Fruit fly (Drosophila melanogaster) whole organism, embryonic: ENCODE results near the gene ImpE1.
A peak's percentile ranks its signal among the peaks of the same experiment; 100 is the strongest.

Source experiments
- Atf3 ChIP-seq: fragments of 200-800 bp; sonication (Bioruptor generic); optimal IDR thresholded peaks from 3 replicates; lab custom pipeline; 2016; ENCODE audit warnings: missing biosample characterization, missing genetic modification characterization
- B-H1 ChIP-seq: fragments of 200-800 bp; sonication (Bioruptor generic); IDR thresholded peaks from 3 replicates; pipeline ENCODE4 v1.3.6; 2022; ENCODE audit warnings: missing biosample characterization, missing genetic modification characterization
- Bdp1 ChIP-seq: fragments of 200-800 bp; sonication (Bioruptor generic); optimal IDR thresholded peaks from 3 replicates; lab custom pipeline; 2016; ENCODE audit warnings: missing biosample characterization, missing genetic modification characterization
- C15 ChIP-seq: fragments of 200-800 bp; sonication (Bioruptor generic); IDR thresholded peaks from 3 replicates; pipeline ENCODE4 v1.3.6; 2022; ENCODE audit warnings: missing biosample characterization, missing genetic modification characterization
- CG11093 ChIP-seq: fragments of 200-800 bp; sonication (Bioruptor generic); IDR thresholded peaks from 3 replicates; pipeline ENCODE4 v1.3.6; 2022; ENCODE audit warnings: missing biosample characterization, missing genetic modification characterization
- CG13424 ChIP-seq: fragments of 200-800 bp; sonication (Bioruptor generic); optimal IDR thresholded peaks from 2 replicates; lab custom pipeline; 2019; ENCODE audit warnings: missing biosample characterization, mild to moderate bottlenecking, missing genetic modification characterization, moderate library complexity
- CG15269 ChIP-seq: fragments of 200-800 bp; sonication (Bioruptor generic); optimal IDR thresholded peaks from 2 replicates; lab custom pipeline; 2018; ENCODE audit warnings: missing biosample characterization, mild to moderate bottlenecking, missing genetic modification characterization, moderate library complexity
- CG15696 ChIP-seq: fragments of 200-800 bp; sonication (Bioruptor generic); optimal IDR thresholded peaks from 2 replicates; lab custom pipeline; 2019; ENCODE audit warnings: missing biosample characterization, mild to moderate bottlenecking, missing genetic modification characterization, moderate library complexity
- CG17361 ChIP-seq: fragments of 200-800 bp; sonication (Bioruptor generic); IDR thresholded peaks from 3 replicates; pipeline ENCODE4 v1.3.6; 2022; ENCODE audit warnings: missing biosample characterization, missing genetic modification characterization
- CG2129 ChIP-seq: fragments of 200-800 bp; sonication (Bioruptor generic); IDR thresholded peaks from 2 replicates; pipeline ENCODE4 v1.3.6; 2022; ENCODE audit warnings: missing biosample characterization, missing genetic modification characterization; ENCODE audit not compliant: partially characterized antibody
- CG2712 ChIP-seq: fragments of 200-800 bp; optimal IDR thresholded peaks from 3 replicates; lab custom pipeline; 2019; ENCODE audit warnings: missing biosample characterization, mild to moderate bottlenecking, missing genetic modification characterization, moderate library complexity
- CG31224 ChIP-seq: fragments of 200-800 bp; sonication (Bioruptor generic); IDR thresholded peaks from 2 replicates; pipeline ENCODE4 v1.3.6; 2022; ENCODE audit warnings: missing biosample characterization, missing genetic modification characterization
- CG4404 ChIP-seq: fragments of 200-800 bp; sonication (Bioruptor generic); IDR thresholded peaks from 2 replicates; pipeline ENCODE4 v1.3.6; 2022; ENCODE audit warnings: missing biosample characterization, missing genetic modification characterization
- CG4424 ChIP-seq: fragments of 200-800 bp; sonication (Bioruptor generic); optimal IDR thresholded peaks from 3 replicates; lab custom pipeline; 2016; ENCODE audit warnings: missing biosample characterization, missing genetic modification characterization
- CG6689 ChIP-seq: fragments of 200-800 bp; sonication (Bioruptor generic); IDR thresholded peaks from 2 replicates; pipeline ENCODE4 v1.3.6; 2022; ENCODE audit warnings: missing biosample characterization, missing genetic modification characterization
- CG7372 ChIP-seq: fragments of 200-800 bp; sonication (Bioruptor generic); IDR thresholded peaks from 2 replicates; pipeline ENCODE4 v1.3.6; 2022; ENCODE audit warnings: missing biosample characterization, missing genetic modification characterization
- CG9797 ChIP-seq: fragments of 200-800 bp; sonication (Bioruptor generic); optimal IDR thresholded peaks from 3 replicates; lab custom pipeline; 2018; ENCODE audit warnings: missing biosample characterization, mild to moderate bottlenecking, missing genetic modification characterization
- CTCF ChIP-seq: fragments of 200-800 bp; sonication (Bioruptor generic); optimal IDR thresholded peaks from 2 replicates; lab custom pipeline; 2017; ENCODE audit warnings: missing biosample characterization, mild to moderate bottlenecking, missing genetic modification characterization, moderate library complexity
- D ChIP-seq, 2 experiments: fragments of 200-800 bp in 1 of 2; fragments of >200 bp in 1 of 2; sonication (Bioruptor generic) in 1 of 2; optimal IDR thresholded peaks; 2 replicates in 1 of 2; 3 replicates in 1 of 2; lab custom pipeline; 2017; ENCODE audit warnings: mild to moderate bottlenecking in 1 of 2, missing biosample characterization in 1 of 2, missing genetic modification characterization in 1 of 2, missing genetic modification reagents in 1 of 2
- Dfd ChIP-seq, 2 experiments: fragments of >200 bp; optimal IDR thresholded peaks; 2 replicates each; lab custom pipeline; 2017; ENCODE audit warnings: missing biosample characterization in 2 of 2, missing genetic modification characterization in 2 of 2
- E2f1 ChIP-seq: fragments of 200-800 bp; sonication (Bioruptor generic); IDR thresholded peaks from 2 replicates; pipeline ENCODE4 v1.3.6; 2022; ENCODE audit warnings: missing biosample characterization, missing genetic modification characterization
- H2.0 ChIP-seq: fragments of 200-800 bp; sonication (Bioruptor generic); IDR thresholded peaks from 2 replicates; pipeline ENCODE4 v1.3.6; 2022; ENCODE audit warnings: missing biosample characterization, missing genetic modification characterization
- HHEX ChIP-seq: fragments of 200-800 bp; sonication (Bioruptor generic); optimal IDR thresholded peaks from 3 replicates; lab custom pipeline; 2017; ENCODE audit warnings: missing biosample characterization, mild to moderate bottlenecking, missing genetic modification characterization, missing genetic modification reagents
- HmgD ChIP-seq: fragments of 200-800 bp; sonication (Bioruptor generic); optimal IDR thresholded peaks from 3 replicates; lab custom pipeline; 2016; ENCODE audit warnings: missing biosample characterization, missing genetic modification characterization
- HmgZ ChIP-seq: fragments of 200-800 bp; sonication (Bioruptor generic); optimal IDR thresholded peaks from 2 replicates; lab custom pipeline; 2018; ENCODE audit warnings: missing biosample characterization, mild to moderate bottlenecking, missing genetic modification characterization
- Nf-YC ChIP-seq: fragments of 200-800 bp; optimal IDR thresholded peaks from 3 replicates; lab custom pipeline; 2019; ENCODE audit warnings: missing biosample characterization, mild to moderate bottlenecking, missing genetic modification characterization, moderate library complexity
- Ptx1 ChIP-seq: fragments of 200-800 bp; sonication (Bioruptor generic); IDR thresholded peaks from 2 replicates; pipeline ENCODE4 v1.3.6; 2022; ENCODE audit warnings: missing biosample characterization, missing genetic modification characterization
- Side ChIP-seq: fragments of 200-800 bp; sonication (Bioruptor generic); optimal IDR thresholded peaks from 2 replicates; lab custom pipeline; 2016; ENCODE audit warnings: missing biosample characterization, missing genetic modification characterization
- ab ChIP-seq: fragments of 200-800 bp; sonication (Bioruptor generic); optimal IDR thresholded peaks from 2 replicates; lab custom pipeline; 2016; ENCODE audit warnings: missing biosample characterization, missing genetic modification characterization
- ara ChIP-seq: fragments of 200-800 bp; sonication (Bioruptor generic); IDR thresholded peaks from 2 replicates; pipeline ENCODE4 v1.3.6; 2022; ENCODE audit warnings: missing biosample characterization, missing genetic modification characterization
- dm ChIP-seq: fragments of 200-800 bp; sonication (Bioruptor generic); optimal IDR thresholded peaks from 3 replicates; lab custom pipeline; 2016; ENCODE audit warnings: missing biosample characterization, missing genetic modification characterization
- dmrt11E ChIP-seq: fragments of 200-800 bp; sonication (Bioruptor generic); optimal IDR thresholded peaks from 3 replicates; lab custom pipeline; 2018; ENCODE audit warnings: missing biosample characterization, mild to moderate bottlenecking, missing genetic modification characterization, moderate library complexity
- fd64A ChIP-seq: fragments of 200-800 bp; sonication (Bioruptor generic); optimal IDR thresholded peaks from 3 replicates; lab custom pipeline; 2018; ENCODE audit warnings: missing biosample characterization, mild to moderate bottlenecking, missing genetic modification characterization
- gcm ChIP-seq: fragments of 200-800 bp; sonication (Bioruptor generic); optimal IDR thresholded peaks from 2 replicates; lab custom pipeline; 2019; ENCODE audit warnings: missing biosample characterization, mild to moderate bottlenecking, missing genetic modification characterization, moderate library complexity
- grn ChIP-seq: fragments of 200-800 bp; sonication (Bioruptor generic); optimal IDR thresholded peaks from 3 replicates; lab custom pipeline; 2017; ENCODE audit warnings: missing biosample characterization, missing genetic modification characterization
- kay ChIP-seq: fragments of 200-800 bp; sonication (Bioruptor generic); optimal IDR thresholded peaks from 2 replicates; lab custom pipeline; 2016; ENCODE audit warnings: missing biosample characterization, missing genetic modification characterization
- ken ChIP-seq: fragments of 200-800 bp; sonication (Bioruptor generic); IDR thresholded peaks from 3 replicates; pipeline ENCODE4 v1.3.6; 2022; ENCODE audit warnings: missing biosample characterization, missing genetic modification characterization
- knrl ChIP-seq: fragments of 200-800 bp; sonication (Bioruptor generic); IDR thresholded peaks from 3 replicates; pipeline ENCODE4 v1.3.6; 2022; ENCODE audit warnings: missing biosample characterization, missing genetic modification characterization; ENCODE audit not compliant: partially characterized antibody
- prd ChIP-seq, 3 experiments: fragments of >200 bp in 2 of 3; fragments of 200-800 bp in 1 of 3; sonication (Bioruptor generic) in 1 of 3; optimal IDR thresholded peaks in 2 of 3; IDR thresholded peaks in 1 of 3; 2 replicates in 2 of 3; 3 replicates in 1 of 3; pipeline versions ENCODE4 v1.3.6 to Lab custom; 2017 to 2022; ENCODE audit warnings: missing biosample characterization in 1 of 3, missing genetic modification characterization in 1 of 3
- row ChIP-seq: fragments of 200-800 bp; sonication (Bioruptor generic); IDR thresholded peaks from 3 replicates; pipeline ENCODE4 v1.3.6; 2022; ENCODE audit warnings: missing biosample characterization, missing genetic modification characterization
- salm ChIP-seq: fragments of 200-800 bp; sonication (Bioruptor generic); optimal IDR thresholded peaks from 2 replicates; lab custom pipeline; 2018; ENCODE audit warnings: missing biosample characterization, mild to moderate bottlenecking, missing genetic modification characterization
- sc ChIP-seq, 3 experiments: fragments of >200 bp in 2 of 3; fragments of 200-800 bp in 1 of 3; sonication (Bioruptor generic) in 1 of 3; optimal IDR thresholded peaks; 2 replicates in 2 of 3; 3 replicates in 1 of 3; lab custom pipeline; 2017; ENCODE audit warnings: mild to moderate bottlenecking in 1 of 3, missing biosample characterization in 1 of 3, missing genetic modification characterization in 1 of 3, missing genetic modification reagents in 1 of 3
- sens-2 ChIP-seq: fragments of 200-800 bp; sonication (Bioruptor generic); IDR thresholded peaks from 2 replicates; pipeline ENCODE4 v1.3.6; 2022; ENCODE audit warnings: missing biosample characterization, missing genetic modification characterization
- sna ChIP-seq: fragments of 200-800 bp; sonication (Bioruptor generic); IDR thresholded peaks from 2 replicates; pipeline ENCODE4 v1.3.6; 2022; ENCODE audit warnings: missing biosample characterization, missing genetic modification characterization; ENCODE audit not compliant: partially characterized antibody
- sob ChIP-seq: fragments of 200-800 bp; sonication (Bioruptor generic); IDR thresholded peaks from 2 replicates; pipeline ENCODE4 v1.3.6; 2022; ENCODE audit warnings: missing biosample characterization, missing genetic modification characterization
- tll ChIP-seq, 2 experiments: fragments of 200-800 bp in 1 of 2; fragments of >200 bp in 1 of 2; sonication (Bioruptor generic) in 1 of 2; optimal IDR thresholded peaks; 2 replicates each; lab custom pipeline; 2017 to 2019; ENCODE audit warnings: missing biosample characterization in 2 of 2, missing genetic modification characterization in 2 of 2, mild to moderate bottlenecking in 1 of 2, moderate library complexity in 1 of 2
- unc-4 ChIP-seq: fragments of 200-800 bp; sonication (Bioruptor generic); IDR thresholded peaks from 2 replicates; pipeline ENCODE4 v1.3.6; 2022; ENCODE audit warnings: missing biosample characterization, missing genetic modification characterization; ENCODE audit not compliant: partially characterized antibody

ImpE1 gene

dm6 chr3L:8340264-8341095 lies 31.7 kb upstream of the ImpE1 start, which contains the start of the genes Prim1 and CG7083 (continued):
- TF ChIP-seq sob (GFP tag; lab: Robert Waterston, UW) (0 out of 2 replicates have a peak, but pooled peaks have one; percentile 42), Atf3 (GFP tag; lab: Kevin White, UChicago) (peak; percentile 1), CG17361 (GFP tag; lab: Robert Waterston, UW) (peak; percentile 60; the same call in 2 of the 3 replicates), CG9797 (GFP tag; lab: Kevin White, UChicago) (peak; percentile 19), CG2129 (GFP tag; lab: Robert Waterston, UW) (no peak), HHEX (peak; percentile 20), CG13424 (tag; lab: Kevin White, UChicago) (peak; percentile 61), unc-4 (peak; percentile 33; the same call in 1 of the 2 replicates), salm (tag; lab: Kevin White, UChicago) (peak; percentile 20), C15 (GFP tag; lab: Robert Waterston, UW) (no peak), CG6689 (GFP tag; lab: Robert Waterston, UW) (peak; percentile 37; the same call in 1 of the 2 replicates), Side (GFP tag; lab: Kevin White, UChicago) (peak; percentile 25), E2f1 (peak; percentile 85), Ptx1 (peak; percentile 43; the same call in 1 of the 2 replicates), CG15696 (tag; lab: Kevin White, UChicago) (peak; percentile 49), CG2712 (tag; lab: Kevin White, UChicago) (peak; percentile 55), CG11093 (GFP tag; lab: Robert Waterston, UW) (no peak), prd (optimal IDR thresholded peaks at IDR 0.05; lab: Kevin White, UChicago) (no peak), prd (GFP tag; IDR thresholded peaks at IDR 0.05; lab: Robert Waterston, UW) (peak; percentile 59), CG4424 (GFP tag; lab: Kevin White, UChicago) (peak; percentile 64), knrl (no peak), tll (GFP tag; optimal IDR thresholded peaks at IDR 0.05; lab: Kevin White, UChicago) (no peak), CG7372 (GFP tag; lab: Robert Waterston, UW) (no peak), gcm (GFP tag; lab: Kevin White, UChicago) (no peak), Bdp1 (GFP tag; lab: Kevin White, UChicago) (peak; percentile 43), sna (no peak), dm (GFP tag; lab: Kevin White, UChicago) (peak; percentile 43), CTCF (GFP tag; lab: Kevin White, UChicago) (peak; percentile 40), B-H1 (GFP tag; lab: Robert Waterston, UW) (no peak), kay (GFP tag; lab: Kevin White, UChicago) (no peak), row (GFP tag; lab: Robert Waterston, UW) (peak; percentile 68), ara (peak; percentile 42; the same call in 1 of the 2 replicates), grn (GFP tag; lab: Kevin White, UChicago) (peak; percentile 22), HmgZ (peak; percentile 64), CG15269 (tag; lab: Kevin White, UChicago) (peak; percentile 52), Dfd (GFP tag; optimal IDR thresholded peaks at IDR 0.05; lab: Kevin White, UChicago) (no peak), ken (GFP tag; lab: Robert Waterston, UW) (0 out of 3 replicates have a peak, but pooled peaks have one; percentile 35), ab (no peak), dmrt11E (tag; lab: Kevin White, UChicago) (peak; percentile 47), D (optimal IDR thresholded peaks at IDR 0.05; lab: Kevin White, UChicago) (no peak), D (GFP tag; optimal IDR thresholded peaks at IDR 0.05; lab: Kevin White, UChicago) (peak; percentile 17), H2.0 (GFP tag; lab: Robert Waterston, UW) (0 out of 2 replicates have a peak, but pooled peaks have one; percentile 22), CG31224 (GFP tag; lab: Robert Waterston, UW) (peak; percentile 18; the same call in 1 of the 2 replicates), sens-2 (GFP tag; lab: Robert Waterston, UW) (0 out of 2 replicates have a peak, but pooled peaks have one; percentile 20), CG4404 (no peak), Nf-YC (tag; lab: Kevin White, UChicago) (peak; percentile 47), sc (optimal IDR thresholded peaks at IDR 0.05; lab: Kevin White, UChicago) (no peak), sc (GFP tag; optimal IDR thresholded peaks at IDR 0.05; lab: Kevin White, UChicago) (peak; percentile 48), HmgD (GFP tag; lab: Kevin White, UChicago) (peak; percentile 26), fd64A (no peak)
